Worm (Caenorhabditis elegans): ENCODE results near the gene daf-14.

daf-14 gene

DNA sequence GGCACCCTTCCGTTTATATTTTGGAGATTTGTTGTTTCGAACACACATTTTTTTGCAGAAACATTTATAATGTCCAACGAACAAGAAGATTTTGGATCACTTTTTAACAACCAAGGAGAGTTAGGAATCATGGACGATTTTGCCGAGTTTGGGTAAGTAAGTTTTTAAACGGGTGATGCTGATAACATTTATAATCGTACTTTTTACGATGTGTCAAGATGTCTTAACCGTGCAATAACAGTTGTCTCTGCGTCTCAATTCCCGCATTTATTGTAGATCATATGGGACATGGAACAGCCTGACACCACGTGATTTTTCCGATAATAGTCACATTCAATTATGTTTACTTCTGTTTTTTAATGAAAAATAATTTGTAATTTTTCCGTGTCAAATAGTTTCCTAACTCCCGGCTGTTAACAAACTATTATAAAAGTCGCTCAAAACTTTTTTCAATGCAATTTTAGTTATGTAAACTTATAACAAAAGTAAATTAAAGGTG lies at the start of gene daf-14:
Gene daf-14 (plus strand): TSS at position 51 of the 499 bp plus-strand sequence.
- TF ChIP-seq ztf-22 (GFP tag; optimal IDR thresholded peaks at IDR 0.05) = no peak
- peak; percentile 20 for TF ChIP-seq nhr-80 (tag; optimal IDR thresholded peaks at IDR 0.05)
- no peak for TF ChIP-seq cebp-1 (GFP tag; IDR thresholded peaks at IDR 0.05)
- peak; percentile 22 for TF ChIP-seq cebp-1 (tag; optimal IDR thresholded peaks at IDR 0.05)
- no peak for TF ChIP-seq K11D2.4 (GFP tag; IDR thresholded peaks at IDR 0.05)
- TF ChIP-seq ztf-26 (tag; optimal IDR thresholded peaks at IDR 0.05) = peak; percentile 43
- TF ChIP-seq B0261.1 (tag; optimal IDR thresholded peaks at IDR 0.05) = no peak
- TF ChIP-seq nfya-1 (tag; optimal IDR thresholded peaks at IDR 0.05; ENCODE audit: borderline replicate concordance, insufficient read depth) = no peak
- TF ChIP-seq unc-62 (GFP tag; optimal IDR thresholded peaks at IDR 0.05) = no peak
- no peak for TF ChIP-seq cebp-2 (GFP tag; IDR thresholded peaks at IDR 0.05)

DNA sequence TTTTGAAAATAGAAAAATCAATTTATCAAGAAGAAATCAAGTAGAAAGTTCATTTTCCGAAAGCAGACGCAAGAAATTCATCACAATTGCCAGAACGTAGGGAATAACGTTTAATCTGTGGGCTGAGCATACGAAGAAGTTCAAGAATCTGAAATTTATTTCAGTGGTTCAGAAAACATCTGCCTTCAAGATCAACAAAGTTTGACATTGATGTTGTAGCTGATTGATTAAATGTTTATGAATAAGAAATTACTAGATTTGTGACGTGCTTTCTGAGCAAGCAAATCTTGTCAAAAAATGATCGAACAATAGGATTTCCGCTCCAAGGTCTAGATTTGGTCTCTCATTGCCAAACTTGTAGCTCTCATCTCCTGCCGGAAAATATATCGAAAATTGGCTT lies 44.2 kb upstream of the daf-14 start, which contains the start of gene K04D7.6:
Gene K04D7.6 (minus strand): TSS at position 101 of the 400 bp plus-strand sequence.
- TF ChIP-seq Y53F4B.3 (GFP tag; IDR thresholded peaks at IDR 0.05) = no peak

DNA sequence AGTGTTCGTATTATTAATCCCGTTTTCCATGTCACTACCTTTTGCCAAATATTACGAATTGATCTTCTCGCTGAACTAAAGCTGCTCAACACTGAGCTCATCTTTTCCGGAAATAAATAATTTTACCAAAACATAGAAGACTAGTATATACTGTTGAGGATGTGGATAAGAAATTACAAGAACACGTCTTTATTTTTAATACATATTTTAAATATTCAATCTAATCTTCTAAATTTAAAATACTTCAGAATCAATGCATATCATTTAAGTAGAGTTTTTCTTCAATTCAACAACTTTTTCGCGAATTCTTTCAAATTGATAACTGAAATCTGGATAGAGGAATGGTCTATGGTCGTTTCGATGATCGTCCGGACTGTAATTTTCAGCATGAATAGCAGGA lies 35.6 kb upstream of the daf-14 start, which contains the start of gene abt-1:
Gene abt-1 (minus strand): TSS at position 101 of the 400 bp plus-strand sequence.
- TF ChIP-seq hsf-1 (GFP tag; IDR thresholded peaks at IDR 0.05) (no peak), fkh-3 (tag; optimal IDR thresholded peaks at IDR 0.05) (no peak), C17E4.6 (GFP tag; IDR thresholded peaks at IDR 0.05) (no peak), atf-7 (tag; optimal IDR thresholded peaks at IDR 0.05) (no peak), ceh-27 (GFP tag; optimal IDR thresholded peaks at IDR 0.05) (no peak), hlh-26 (GFP tag; conservative IDR thresholded peaks at IDR 0.05) (no peak), sptf-2 (GFP tag; optimal IDR thresholded peaks at IDR 0.05) (no peak), madf-8 (GFP tag; conservative IDR thresholded peaks at IDR 0.05) (no peak), snpc-1.3 (tag; optimal IDR thresholded peaks at IDR 0.05; ENCODE audit: insufficient read depth) (no peak), nfya-2 (GFP tag; IDR thresholded peaks at IDR 0.05) (no peak), nfyb-1 (GFP tag; IDR thresholded peaks at IDR 0.05) (no peak), hlh-12 (tag; optimal IDR thresholded peaks at IDR 0.05) (no peak)

DNA sequence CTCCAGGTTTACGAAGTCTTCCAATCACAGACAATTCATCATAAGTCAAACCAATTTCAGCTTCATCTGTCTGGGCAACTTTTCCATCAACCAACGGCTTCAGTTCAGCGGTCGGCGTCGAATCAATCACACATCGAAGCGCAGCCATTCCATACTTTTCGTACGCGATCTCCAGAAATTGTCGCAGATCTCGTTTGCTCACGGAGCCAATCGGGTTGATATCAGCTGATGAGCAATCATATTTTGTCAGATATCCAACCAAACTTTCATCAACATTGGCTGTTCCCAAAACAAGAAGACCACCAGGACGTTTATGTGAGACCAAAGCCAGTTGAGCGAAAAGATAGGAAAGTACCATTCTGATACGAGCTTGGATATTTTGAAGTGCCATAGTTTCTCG lies 35.0 kb upstream of the daf-14 start:
- TF ChIP-seq nfya-2 (GFP tag; IDR thresholded peaks at IDR 0.05) = no peak
- no peak for TF ChIP-seq F57C9.4 (tag; optimal IDR thresholded peaks at IDR 0.05)
- no peak for TF ChIP-seq nhr-90 (tag; optimal IDR thresholded peaks at IDR 0.05)
- TF ChIP-seq ztf-28 (GFP tag; IDR thresholded peaks at IDR 0.05) = no peak
- no peak for TF ChIP-seq attf-5 (GFP tag; optimal IDR thresholded peaks at IDR 0.05)
- TF ChIP-seq ceh-27 (GFP tag; optimal IDR thresholded peaks at IDR 0.05) = no peak
- no peak for TF ChIP-seq aptf-3 (GFP tag; IDR thresholded peaks at IDR 0.05)
- TF ChIP-seq tlf-1 (GFP tag; optimal IDR thresholded peaks at IDR 0.05) = no peak
- no peak for TF ChIP-seq ztf-6 (GFP tag; IDR thresholded peaks at IDR 0.05)
- TF ChIP-seq dpl-1 (GFP tag; optimal IDR thresholded peaks at IDR 0.05) = no peak
- no peak for TF ChIP-seq nfya-1 (tag; optimal IDR thresholded peaks at IDR 0.05; ENCODE audit: borderline replicate concordance, insufficient read depth)
- TF ChIP-seq dox-1 (GFP tag; IDR thresholded peaks at IDR 0.05) = no peak
- no peak for TF ChIP-seq aptf-2 (GFP tag; conservative IDR thresholded peaks at IDR 0.05)
- no peak for TF ChIP-seq T07F8.4 (tag; optimal IDR thresholded peaks at IDR 0.05)
- no peak for TF ChIP-seq egl-18 (GFP tag; IDR thresholded peaks at IDR 0.05)
- TF ChIP-seq nhr-27 (tag; optimal IDR thresholded peaks at IDR 0.05) = no peak
- TF ChIP-seq ccch-3 (GFP tag; optimal IDR thresholded peaks at IDR 0.05) = no peak
- no peak for TF ChIP-seq fkh-3 (tag; optimal IDR thresholded peaks at IDR 0.05)
- no peak for TF ChIP-seq unc-62 (GFP tag; optimal IDR thresholded peaks at IDR 0.05)
- no peak for TF ChIP-seq lin-54 (GFP tag; optimal IDR thresholded peaks at IDR 0.05)

All from whole organism, young adult.